Worm (Caenorhabditis elegans) whole organism, L2 larva: ENCODE results near the gene asp-1.

ENCODE experiments used
- lsy-2 ChIP-seq, 2 experiments: fragments of 150-350 bp in 1 of 2; sonication (generic microtip) in 1 of 2; optimal IDR thresholded peaks; 2 replicates each; lab custom pipeline; 2014 to 2017; ENCODE audit warnings: missing biosample characterization in 2 of 2, missing genetic modification characterization in 2 of 2
- nhr-129 ChIP-seq: fragments of 150-350 bp; optimal IDR thresholded peaks from 2 replicates; lab custom pipeline; 2014; ENCODE audit warnings: missing biosample characterization, missing genetic modification characterization
- nhr-6 ChIP-seq: fragments of 150-350 bp; optimal IDR thresholded peaks from 2 replicates; lab custom pipeline; 2014; ENCODE audit warnings: missing biosample characterization, missing genetic modification characterization
- peb-1 ChIP-seq: fragments of 150-350 bp; optimal IDR thresholded peaks from 2 replicates; lab custom pipeline; 2014; ENCODE audit warnings: missing biosample characterization, missing genetic modification characterization
- ztf-11 ChIP-seq: sonication (generic microtip); optimal IDR thresholded peaks from 2 replicates; lab custom pipeline; 2017; ENCODE audit warnings: missing biosample characterization, missing genetic modification characterization

- TF ChIP-seq peb-1 (tag; lab: Kevin White, UChicago): no peak
- TF ChIP-seq lsy-2 (tag; optimal IDR thresholded peaks at IDR 0.05; lab: Kevin White, UChicago): no peak
- TF ChIP-seq ztf-11: no peak
- TF ChIP-seq nhr-6: no peak
- TF ChIP-seq nhr-129 (tag; lab: Kevin White, UChicago): no peak
Measured at ce11 chrV:19036061-19036460, 14.5 kb downstream of the asp-1 start.
